Worm (Caenorhabditis elegans) whole organism, L3 larva: ENCODE results near the gene lido-10.

Source experiments
- lin-15B ChIP-seq: fragments of 150-350 bp; optimal IDR thresholded peaks from 2 replicates; lab custom pipeline; 2014; ENCODE audit warnings: missing biosample characterization, missing genetic modification characterization
- lin-39 ChIP-seq: fragments of 150-350 bp; optimal IDR thresholded peaks from 2 replicates; lab custom pipeline; 2018; ENCODE audit warnings: missing biosample characterization, missing genetic modification reagents, missing genetic modification characterization
- mml-1 ChIP-seq: fragments of 150-350 bp; sonication (generic microtip); optimal IDR thresholded peaks from 3 replicates; lab custom pipeline; 2014; ENCODE audit warnings: missing biosample characterization, missing genetic modification characterization
- nfya-1 ChIP-seq: sonication (generic microtip); optimal IDR thresholded peaks from 2 replicates; lab custom pipeline; 2017; ENCODE audit warnings: missing genetic modification characterization, mild to moderate bottlenecking, missing compliant biosample characterization, antibody characterized with exemption, moderate library complexity; ENCODE audit not compliant: insufficient read depth
- nhr-237 ChIP-seq: fragments of 150-350 bp; optimal IDR thresholded peaks from 2 replicates; lab custom pipeline; 2014; ENCODE audit warnings: missing biosample characterization, missing genetic modification characterization
- nhr-28 ChIP-seq: fragments of 150-350 bp; optimal IDR thresholded peaks from 2 replicates; lab custom pipeline; 2014; ENCODE audit warnings: missing biosample characterization, missing genetic modification characterization
- pqm-1 ChIP-seq: fragments of 150-350 bp; optimal IDR thresholded peaks from 2 replicates; lab custom pipeline; 2017; ENCODE audit warnings: missing biosample characterization, missing genetic modification characterization, inconsistent platforms
- snpc-4 ChIP-seq: fragments of 150-350 bp; optimal IDR thresholded peaks from 2 replicates; lab custom pipeline; 2014; ENCODE audit warnings: missing biosample characterization, missing genetic modification characterization

ce11 chrII:3020899-3021298 lies 18.6 kb downstream of the lido-10 start:
- no peak for TF ChIP-seq nhr-237 (tag; lab: Kevin White, UChicago)
- no peak for TF ChIP-seq lin-39 (tag; lab: Kevin White, UChicago)
- TF ChIP-seq nfya-1 (tag; lab: Kevin White, UChicago): no peak
- TF ChIP-seq mml-1: no peak
- TF ChIP-seq snpc-4 (tag; lab: Kevin White, UChicago): no peak
- no peak for TF ChIP-seq nhr-28 (tag; lab: Kevin White, UChicago)
- TF ChIP-seq lin-15B (tag; lab: Kevin White, UChicago): no peak
- TF ChIP-seq pqm-1: no peak
